Worm (Caenorhabditis elegans): ENCODE measurements around the gene Y39A3CL.7.

The Y39A3CL.7 gene

DNA sequence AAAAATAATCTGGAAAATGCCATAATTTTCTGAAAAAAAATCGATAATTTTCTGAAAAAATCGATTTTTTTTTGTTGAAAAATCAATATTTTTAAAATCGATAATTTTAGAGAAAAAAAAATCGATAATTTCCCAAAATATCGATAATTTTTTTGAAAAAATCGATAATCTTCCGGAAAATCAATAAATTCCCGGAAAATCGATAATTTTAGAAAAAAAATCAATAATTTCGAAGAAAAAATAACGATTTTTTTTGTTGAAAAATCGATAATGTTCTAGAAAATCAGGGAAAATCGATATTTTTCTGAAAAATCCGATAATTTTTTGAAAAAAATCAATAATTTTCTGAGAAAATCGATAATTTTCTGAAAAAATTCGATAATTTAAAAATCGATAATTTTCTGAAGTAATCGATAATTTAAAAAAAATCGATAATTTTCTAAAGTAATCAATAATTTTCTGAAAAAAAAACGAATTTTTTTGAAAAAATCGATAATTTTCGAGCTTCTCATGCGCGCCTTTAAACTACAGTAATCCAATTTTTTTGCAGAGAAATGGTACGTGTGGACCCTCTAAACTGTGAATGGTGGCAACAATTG, 51.6 kb downstream of the Y39A3CL.7 start:
- no peak for TF ChIP-seq W03F9.2 (tag; optimal IDR thresholded peaks at IDR 0.05)
- TF ChIP-seq him-1 (tag; optimal IDR thresholded peaks at IDR 0.05), result no peak
- no peak for TF ChIP-seq dao-5 (tag; optimal IDR thresholded peaks at IDR 0.05)

DNA sequence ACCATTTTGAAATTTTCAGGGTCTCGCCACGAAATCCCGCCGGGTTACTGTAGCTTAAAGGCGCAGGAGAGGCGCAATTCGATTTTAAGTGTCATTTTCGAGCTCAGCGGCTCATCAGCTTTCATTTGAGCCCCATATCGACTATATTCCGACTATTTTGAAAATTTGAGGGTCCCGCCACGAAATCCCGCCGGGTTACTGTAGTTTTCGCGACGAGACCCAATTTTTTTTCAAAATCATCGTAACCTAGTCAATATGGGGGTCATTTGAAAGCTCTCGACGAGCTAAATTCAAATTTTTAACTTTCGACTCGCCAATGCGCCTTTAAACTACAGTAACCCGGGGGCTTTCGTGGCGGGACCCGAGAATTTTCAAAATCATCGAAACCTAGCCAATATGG, 52.5 kb downstream of the Y39A3CL.7 start:
- TF ChIP-seq dao-5 (tag; optimal IDR thresholded peaks at IDR 0.05) (no peak), W03F9.2 (tag; optimal IDR thresholded peaks at IDR 0.05) (no peak), him-1 (tag; optimal IDR thresholded peaks at IDR 0.05) (no peak)

DNA sequence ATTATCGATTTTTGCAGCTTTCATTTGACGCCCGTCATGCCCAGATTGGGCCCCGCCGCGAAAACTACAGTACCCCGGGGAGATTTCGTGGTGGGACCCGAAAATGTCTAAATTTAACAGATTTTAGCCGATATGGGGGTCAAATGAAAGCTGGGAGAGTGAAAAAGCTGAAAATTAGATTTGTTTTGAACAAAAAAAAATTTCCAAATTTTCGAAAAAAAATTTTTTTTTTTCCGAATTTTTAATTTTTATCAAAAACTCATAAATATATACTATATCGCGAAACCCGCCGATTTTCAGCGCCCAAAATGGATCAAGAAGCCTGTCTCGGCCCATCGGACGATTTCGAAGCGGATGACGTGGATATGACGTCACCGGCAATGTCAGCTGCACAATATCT, 53.3 kb downstream of the Y39A3CL.7 start, which contains the start of gene smi-1:
Gene smi-1 (plus strand): TSS at position 301 of the 400 bp plus-strand sequence.
- TF ChIP-seq him-1 (tag; optimal IDR thresholded peaks at IDR 0.05), result no peak
- TF ChIP-seq W03F9.2 (tag; optimal IDR thresholded peaks at IDR 0.05), result no peak
- no peak for TF ChIP-seq dao-5 (tag; optimal IDR thresholded peaks at IDR 0.05)

DNA sequence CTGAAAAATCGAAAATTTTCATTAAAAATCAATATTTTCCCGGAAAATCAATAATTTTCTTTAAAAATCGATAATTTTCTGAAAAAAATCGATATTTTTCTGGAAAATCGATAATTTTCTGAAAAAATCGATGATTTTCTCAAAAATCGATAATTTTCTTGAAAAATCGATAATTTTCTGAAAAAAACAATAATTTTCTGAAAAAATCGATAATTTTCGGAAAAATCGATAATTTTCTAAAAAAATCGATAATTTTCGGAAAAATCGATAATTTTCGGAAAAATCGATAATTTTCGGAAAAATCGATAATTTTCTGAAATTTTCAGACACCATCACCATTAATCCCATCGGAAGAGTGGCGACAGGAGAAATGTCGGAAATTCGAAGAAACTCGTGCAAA, 54.2 kb downstream of the Y39A3CL.7 start:
- TF ChIP-seq dao-5 (tag; optimal IDR thresholded peaks at IDR 0.05) (no peak), him-1 (tag; optimal IDR thresholded peaks at IDR 0.05) (no peak), W03F9.2 (tag; optimal IDR thresholded peaks at IDR 0.05) (no peak)

DNA sequence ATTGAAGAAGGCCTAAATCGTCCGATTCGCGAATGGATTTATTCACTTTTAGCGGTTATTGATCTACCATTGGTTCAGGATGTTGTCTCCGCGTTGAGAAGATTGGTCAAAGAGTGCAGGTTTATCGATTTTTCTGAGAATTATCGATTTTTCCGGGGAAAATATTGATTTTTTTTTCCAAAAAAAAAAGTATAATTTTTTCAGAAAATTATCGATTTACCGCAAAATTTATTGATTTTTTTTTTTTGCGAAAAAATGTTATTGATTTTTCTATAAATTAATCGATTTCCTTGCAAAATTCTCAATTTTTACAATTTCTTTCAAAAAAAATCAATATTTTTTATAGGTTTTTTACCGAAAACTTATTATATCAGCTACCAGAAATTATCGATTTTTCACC, 55.5 kb downstream of the Y39A3CL.7 start:
- TF ChIP-seq him-1 (tag; optimal IDR thresholded peaks at IDR 0.05) (no peak), W03F9.2 (tag; optimal IDR thresholded peaks at IDR 0.05) (no peak), dao-5 (tag; optimal IDR thresholded peaks at IDR 0.05) (no peak)

DNA sequence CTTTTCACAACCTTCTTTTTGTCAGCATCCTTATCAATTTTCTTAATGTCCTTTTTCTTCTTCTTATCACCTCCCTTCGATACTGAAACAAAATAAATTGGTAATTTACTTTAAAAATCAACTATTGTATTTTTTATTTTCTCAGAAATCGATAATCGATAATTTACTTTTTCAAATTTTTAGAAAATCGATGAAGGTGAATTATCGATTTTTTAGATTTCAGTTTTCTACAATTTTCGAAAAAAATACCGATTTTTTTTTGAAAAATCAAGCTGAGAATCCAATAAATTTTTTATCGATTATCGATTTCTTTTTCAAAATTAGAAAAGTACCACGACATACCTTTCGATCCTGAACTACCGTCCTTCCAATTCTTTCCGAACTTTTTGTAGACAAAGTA, 58.0 kb downstream of the Y39A3CL.7 start:
- TF ChIP-seq him-1 (tag; optimal IDR thresholded peaks at IDR 0.05) (no peak), W03F9.2 (tag; optimal IDR thresholded peaks at IDR 0.05) (no peak), dao-5 (tag; optimal IDR thresholded peaks at IDR 0.05) (no peak)

Measured in whole organism, L4/young adult.